Worm (Caenorhabditis elegans) whole organism, L1 larva: ENCODE results near the gene K05F1.6.

Experiments
- C16A3.4 ChIP-seq: fragments of 150-350 bp; optimal IDR thresholded peaks from 2 replicates; lab custom pipeline; 2014; ENCODE audit warnings: missing biosample characterization, missing genetic modification characterization
- C34B4.2 ChIP-seq: sonication (generic microtip); optimal IDR thresholded peaks from 2 replicates; lab custom pipeline; 2017; ENCODE audit warnings: mild to moderate bottlenecking, missing genetic modification characterization, missing compliant biosample characterization
- Y116A8C.19 ChIP-seq: sonication (generic microtip); optimal IDR thresholded peaks from 2 replicates; lab custom pipeline; 2016; ENCODE audit warnings: missing compliant biosample characterization, missing genetic modification characterization, borderline replicate concordance
- alr-1 ChIP-seq: fragments of 200-800 bp; sonication (Bioruptor generic); optimal IDR thresholded peaks from 2 replicates; lab custom pipeline; 2018; ENCODE audit warnings: borderline replicate concordance, mild to moderate bottlenecking, missing genetic modification characterization, missing compliant biosample characterization
- aly-2 ChIP-seq: fragments of 150-350 bp; optimal IDR thresholded peaks from 2 replicates; lab custom pipeline; 2014; ENCODE audit warnings: missing biosample characterization, missing genetic modification characterization
- ama-1 ChIP-seq: fragments of 150-350 bp; optimal IDR thresholded peaks from 2 replicates; lab custom pipeline; 2014
- ceh-63 ChIP-seq: fragments of 200-800 bp; sonication (Bioruptor generic); optimal IDR thresholded peaks from 2 replicates; lab custom pipeline; 2018; ENCODE audit warnings: mild to moderate bottlenecking, missing genetic modification characterization, missing compliant biosample characterization
- ceh-82 ChIP-seq, 3 experiments: fragments of 150-350 bp in 1 of 3; sonication (generic microtip) in 2 of 3; optimal IDR thresholded peaks; 2 replicates each; lab custom pipeline; 2014 to 2017; ENCODE audit warnings: missing biosample characterization in 3 of 3, missing genetic modification characterization in 3 of 3
- ceh-88 ChIP-seq: fragments of 200-800 bp; sonication (Bioruptor generic); IDR thresholded peaks from 2 replicates; pipeline ENCODE4 v1.3.6; 2022; ENCODE audit warnings: missing genetic modification characterization, missing compliant biosample characterization
- ces-1 ChIP-seq: fragments of 150-350 bp; optimal IDR thresholded peaks from 2 replicates; lab custom pipeline; 2014; ENCODE audit warnings: missing biosample characterization, missing genetic modification reagents, missing genetic modification characterization
- dsc-1 ChIP-seq: sonication (generic microtip); optimal IDR thresholded peaks from 2 replicates; lab custom pipeline; 2016; ENCODE audit warnings: mild to moderate bottlenecking, missing genetic modification characterization, missing compliant biosample characterization
- egl-13 ChIP-seq: sonication (generic microtip); optimal IDR thresholded peaks from 2 replicates; lab custom pipeline; 2016; ENCODE audit warnings: missing genotype, missing genetic modification reagents, missing genetic modification characterization, missing compliant biosample characterization
- egl-27 ChIP-seq, 2 experiments: fragments of 150-350 bp in 1 of 2; sonication (generic microtip); optimal IDR thresholded peaks; 3 replicates each; lab custom pipeline; 2017 to 2018; ENCODE audit warnings: missing biosample characterization in 2 of 2, missing genetic modification characterization in 2 of 2, missing genetic modification reagents in 2 of 2
- elt-2 ChIP-seq: sonication (generic microtip); optimal IDR thresholded peaks from 2 replicates; lab custom pipeline; 2016; ENCODE audit warnings: missing genetic modification characterization, mild to moderate bottlenecking, inconsistent platforms, missing compliant biosample characterization, missing genetic modification reagents
- elt-3 ChIP-seq, 6 experiments: fragments of 150-350 bp in 1 of 6; sonication (generic microtip); optimal IDR thresholded peaks; 2 replicates each; lab custom pipeline; 2017 to 2018; ENCODE audit warnings: missing biosample characterization in 6 of 6, missing genetic modification characterization in 6 of 6, inconsistent platforms in 1 of 6
- ets-5 ChIP-seq: fragments of 200-800 bp; sonication (Bioruptor generic); IDR thresholded peaks from 2 replicates; pipeline ENCODE4 v1.3.6; 2022; ENCODE audit warnings: missing genetic modification characterization, missing compliant biosample characterization
- fkh-4 ChIP-seq: sonication (generic microtip); optimal IDR thresholded peaks from 2 replicates; lab custom pipeline; 2016; ENCODE audit warnings: missing compliant biosample characterization, missing genetic modification characterization, borderline replicate concordance
- fkh-8 ChIP-seq: sonication (generic microtip); optimal IDR thresholded peaks from 2 replicates; lab custom pipeline; 2016; ENCODE audit warnings: mild to moderate bottlenecking, missing genetic modification characterization, missing compliant biosample characterization
- grh-1 ChIP-seq: fragments of 200-800 bp; sonication (Bioruptor generic); IDR thresholded peaks from 2 replicates; pipeline ENCODE4 v1.3.6; 2022; ENCODE audit warnings: missing genetic modification reagents, missing genetic modification characterization, missing compliant biosample characterization
- hlh-4 ChIP-seq: sonication (generic microtip); optimal IDR thresholded peaks from 2 replicates; lab custom pipeline; 2016; ENCODE audit warnings: mild to moderate bottlenecking, missing genetic modification characterization, missing compliant biosample characterization
- hpl-2 ChIP-seq: fragments of 150-350 bp; optimal IDR thresholded peaks from 2 replicates; lab custom pipeline; 2014; ENCODE audit warnings: missing biosample characterization, missing genetic modification reagents, missing genetic modification characterization
- irx-1 ChIP-seq: sonication (generic microtip); optimal IDR thresholded peaks from 2 replicates; lab custom pipeline; 2016; ENCODE audit warnings: missing genetic modification characterization, missing compliant biosample characterization
- lin-13 ChIP-seq: fragments of 150-350 bp; optimal IDR thresholded peaks from 2 replicates; lab custom pipeline; 2014; ENCODE audit warnings: missing biosample characterization, missing genetic modification reagents, missing genetic modification characterization
- lin-14 ChIP-seq: fragments of 200-800 bp; sonication (Bioruptor generic); optimal IDR thresholded peaks from 2 replicates; lab custom pipeline; 2018; ENCODE audit warnings: mild to moderate bottlenecking, missing genetic modification characterization, moderate library complexity, missing compliant biosample characterization
- lin-15B ChIP-seq: fragments of 150-350 bp; sonication (generic microtip); optimal IDR thresholded peaks from 3 replicates; lab custom pipeline; 2014; ENCODE audit warnings: missing biosample characterization, missing genetic modification characterization
- lin-39 ChIP-seq: fragments of 150-350 bp; optimal IDR thresholded peaks from 2 replicates; lab custom pipeline; 2014; ENCODE audit warnings: missing biosample characterization, missing genetic modification reagents, missing genetic modification characterization
- lir-3 ChIP-seq: sonication (generic microtip); optimal IDR thresholded peaks from 2 replicates; lab custom pipeline; 2016; ENCODE audit warnings: mild to moderate bottlenecking, missing genetic modification characterization, moderate library complexity, missing compliant biosample characterization; ENCODE audit not compliant: poor library complexity
- lsy-2 ChIP-seq, 2 experiments: fragments of 150-350 bp; optimal IDR thresholded peaks; 2 replicates each; lab custom pipeline; 2014; ENCODE audit warnings: missing biosample characterization in 2 of 2, missing genetic modification characterization in 2 of 2
- mab-9 ChIP-seq: fragments of 200-800 bp; sonication (Bioruptor generic); IDR thresholded peaks from 2 replicates; pipeline ENCODE4 v1.3.6; 2022; ENCODE audit warnings: missing genetic modification reagents, missing genetic modification characterization, missing compliant biosample characterization
- mdl-1 ChIP-seq, 2 experiments: fragments of 150-350 bp; optimal IDR thresholded peaks; 2 replicates each; lab custom pipeline; 2014 to 2017; ENCODE audit warnings: missing biosample characterization in 2 of 2, missing genetic modification characterization in 2 of 2, inconsistent platforms in 1 of 2
- mep-1 ChIP-seq: fragments of 150-350 bp; optimal IDR thresholded peaks from 2 replicates; lab custom pipeline; 2014; ENCODE audit warnings: missing biosample characterization, missing genetic modification characterization
- nhr-19 ChIP-seq: fragments of 200-800 bp; sonication (Bioruptor generic); conservative IDR thresholded peaks from 2 replicates; pipeline ENCODE4 v1.3.6; 2022; ENCODE audit warnings: missing genetic modification characterization, missing compliant biosample characterization
- nhr-20 ChIP-seq: sonication (generic microtip); optimal IDR thresholded peaks from 2 replicates; lab custom pipeline; 2016; ENCODE audit warnings: mild to moderate bottlenecking, missing genetic modification characterization, missing compliant biosample characterization
- nhr-28 ChIP-seq: fragments of 150-350 bp; optimal IDR thresholded peaks from 2 replicates; lab custom pipeline; 2014; ENCODE audit warnings: missing biosample characterization, missing genetic modification characterization
- nhr-71 ChIP-seq: sonication (generic microtip); optimal IDR thresholded peaks from 2 replicates; lab custom pipeline; 2016; ENCODE audit warnings: mild to moderate bottlenecking, missing genetic modification characterization, moderate library complexity, missing compliant biosample characterization
- nhr-76 ChIP-seq: sonication (generic microtip); optimal IDR thresholded peaks from 2 replicates; lab custom pipeline; 2017; ENCODE audit warnings: missing biosample characterization, missing genetic modification characterization
- pax-3 ChIP-seq: fragments of 200-800 bp; sonication (Bioruptor generic); optimal IDR thresholded peaks from 2 replicates; lab custom pipeline; 2018; ENCODE audit warnings: mild to moderate bottlenecking, missing genetic modification characterization, moderate library complexity, missing compliant biosample characterization
- pqm-1 ChIP-seq: sonication (generic microtip); optimal IDR thresholded peaks from 3 replicates; lab custom pipeline; 2017; ENCODE audit warnings: missing biosample characterization, missing genetic modification characterization
- rnt-1 ChIP-seq: sonication (generic microtip); optimal IDR thresholded peaks from 2 replicates; lab custom pipeline; 2016; ENCODE audit warnings: mild to moderate bottlenecking, missing genetic modification characterization, moderate library complexity, missing compliant biosample characterization
- skn-1 ChIP-seq: fragments of 150-350 bp; optimal IDR thresholded peaks from 2 replicates; lab custom pipeline; 2014; ENCODE audit warnings: missing biosample characterization, missing genetic modification characterization
- snu-23 ChIP-seq: sonication (generic microtip); optimal IDR thresholded peaks from 2 replicates; lab custom pipeline; 2016; ENCODE audit warnings: missing genetic modification characterization, missing compliant biosample characterization
- sptf-1 ChIP-seq: fragments of 150-350 bp; optimal IDR thresholded peaks from 2 replicates; lab custom pipeline; 2014; ENCODE audit warnings: missing biosample characterization, missing genetic modification characterization
- swsn-7 ChIP-seq: sonication (generic microtip); optimal IDR thresholded peaks from 2 replicates; lab custom pipeline; 2016; ENCODE audit warnings: missing genetic modification characterization, missing compliant biosample characterization
- tbx-2 ChIP-seq: sonication (generic microtip); optimal IDR thresholded peaks from 2 replicates; lab custom pipeline; 2016; ENCODE audit warnings: missing genetic modification characterization, missing compliant biosample characterization
- tlp-1 ChIP-seq: fragments of 150-350 bp; optimal IDR thresholded peaks from 2 replicates; lab custom pipeline; 2014; ENCODE audit warnings: missing biosample characterization, missing genetic modification characterization
- unc-130 ChIP-seq: fragments of 150-350 bp; optimal IDR thresholded peaks from 2 replicates; lab custom pipeline; 2017; ENCODE audit warnings: missing biosample characterization, missing genetic modification characterization, inconsistent platforms
- unc-30 ChIP-seq: sonication (generic microtip); optimal IDR thresholded peaks from 2 replicates; lab custom pipeline; 2017; ENCODE audit warnings: missing biosample characterization, missing genetic modification characterization
- unc-62 ChIP-seq: fragments of 150-350 bp; optimal IDR thresholded peaks from 2 replicates; lab custom pipeline; 2014; ENCODE audit warnings: missing biosample characterization, missing genetic modification reagents, missing genetic modification characterization
- unc-98 ChIP-seq: fragments of 200-800 bp; sonication (Bioruptor generic); IDR thresholded peaks from 2 replicates; pipeline ENCODE4 v1.3.6; 2022; ENCODE audit warnings: missing genetic modification characterization, missing compliant biosample characterization
- vab-15 ChIP-seq: sonication (generic microtip); optimal IDR thresholded peaks from 2 replicates; lab custom pipeline; 2017; ENCODE audit warnings: missing genotype, mild to moderate bottlenecking, missing genetic modification characterization, missing compliant biosample characterization
- xbp-1 ChIP-seq: sonication (generic microtip); optimal IDR thresholded peaks from 2 replicates; lab custom pipeline; 2016; ENCODE audit warnings: missing genetic modification characterization, missing compliant biosample characterization
- zag-1 ChIP-seq: fragments of 150-350 bp; optimal IDR thresholded peaks from 2 replicates; lab custom pipeline; 2014; ENCODE audit warnings: missing biosample characterization, missing genetic modification characterization
- ztf-4 ChIP-seq: fragments of 150-350 bp; optimal IDR thresholded peaks from 2 replicates; lab custom pipeline; 2014; ENCODE audit warnings: missing biosample characterization, missing genetic modification characterization

The K05F1.6 gene

DNA sequence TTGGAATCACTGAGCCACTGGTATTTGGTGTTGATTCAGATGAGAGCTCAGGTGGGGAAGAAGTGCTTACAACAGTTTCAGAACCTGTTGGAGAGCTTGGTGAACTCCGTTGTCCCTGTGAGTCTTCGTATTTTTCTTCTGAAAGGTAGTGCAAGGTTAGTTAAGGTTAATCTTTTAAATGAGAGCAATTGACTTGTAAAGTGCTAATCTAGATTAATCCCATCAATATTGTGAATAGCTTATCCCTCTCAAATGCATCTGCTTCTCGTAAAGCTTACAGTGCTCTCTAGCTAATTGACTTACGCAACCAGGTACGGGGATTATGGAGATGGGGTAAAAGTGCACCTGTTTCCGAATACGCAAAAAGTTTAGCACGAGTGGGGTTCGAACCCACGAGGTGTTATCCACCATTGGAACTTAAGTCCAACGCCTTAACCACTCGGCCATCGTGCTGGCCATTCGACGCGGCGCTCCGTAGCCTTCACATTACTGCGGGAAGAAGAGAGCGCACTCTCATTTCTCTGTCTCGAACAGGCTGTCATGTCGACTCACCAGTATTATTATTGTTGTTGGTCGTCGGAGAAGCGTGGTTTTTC lies 9.7 kb upstream of the K05F1.6 start:
- TF ChIP-seq sptf-1 (no peak), lsy-2 (tag; optimal IDR thresholded peaks at IDR 0.05; lab: Kevin White, UChicago) (peak; percentile 19 to 53), lin-13 (peak; percentile 28), tbx-2 (no peak), C16A3.4 (tag; lab: Kevin White, UChicago) (peak; percentile 56), mdl-1 (tag; optimal IDR thresholded peaks at IDR 0.05; lab: Kevin White, UChicago) (peak in 1 of 2 experiments; percentile 50), Y116A8C.19 (tag; lab: Kevin White, UChicago) (no peak), vab-15 (tag; lab: Kevin White, UChicago) (no peak), hpl-2 (GFP tag; lab: Kevin White, UChicago) (no peak), unc-62 (GFP tag; lab: Kevin White, UChicago) (no peak), lin-39 (tag; lab: Kevin White, UChicago) (no peak), fkh-4 (tag; lab: Kevin White, UChicago) (no peak), xbp-1 (peak; percentile 17), pqm-1 (no peak), hlh-4 (tag; lab: Kevin White, UChicago) (no peak), ceh-88 (GFP tag; lab: Robert Waterston, UW) (no peak), fkh-8 (tag; lab: Kevin White, UChicago) (peak; percentile 16), elt-2 (peak; percentile 25), dsc-1 (tag; lab: Kevin White, UChicago) (peak; percentile 10), nhr-71 (tag; lab: Kevin White, UChicago) (peak; percentile 63), lin-15B (no peak), skn-1 (tag; lab: Kevin White, UChicago) (peak; percentile 20), swsn-7 (tag; lab: Kevin White, UChicago) (peak; percentile 51), unc-30 (tag; lab: Kevin White, UChicago) (no peak), grh-1 (GFP tag; lab: Robert Waterston, UW) (no peak), unc-98 (GFP tag; lab: Robert Waterston, UW) (no peak), nhr-20 (tag; lab: Kevin White, UChicago) (peak; percentile 63), unc-130 (tag; lab: Kevin White, UChicago) (peak; percentile 38), ama-1 (lab: Kevin White, UChicago) (no peak), lir-3 (no peak), aly-2 (tag; lab: Kevin White, UChicago) (no peak), elt-3 (tag; optimal IDR thresholded peaks at IDR 0.05; lab: Kevin White, UChicago) (peak in 1 of 6 experiments; percentile 13), egl-27 (tag; optimal IDR thresholded peaks at IDR 0.05; lab: Kevin White, UChicago) (no peak), nhr-28 (tag; lab: Kevin White, UChicago) (no peak), lin-14 (peak; percentile 42), nhr-76 (tag; lab: Kevin White, UChicago) (no peak), ces-1 (GFP tag; lab: Kevin White, UChicago) (no peak), ets-5 (GFP tag; lab: Robert Waterston, UW) (no peak), C34B4.2 (tag; lab: Kevin White, UChicago) (no peak), tlp-1 (tag; lab: Kevin White, UChicago) (no peak), ztf-4 (tag; lab: Kevin White, UChicago) (no peak), nhr-19 (GFP tag; lab: Robert Waterston, UW) (peak; percentile 59), rnt-1 (tag; lab: Kevin White, UChicago) (peak; percentile 67), alr-1 (tag; lab: Kevin White, UChicago) (no peak), ceh-63 (no peak), mep-1 (peak; percentile 9), ceh-82 (tag; optimal IDR thresholded peaks at IDR 0.05; lab: Kevin White, UChicago) (peak in 2 of 3 experiments; percentile 25 to 55), mab-9 (no peak), zag-1 (tag; lab: Kevin White, UChicago) (no peak), egl-13 (tag; lab: Kevin White, UChicago) (no peak), snu-23 (GFP tag; lab: Kevin White, UChicago) (peak; percentile 73), irx-1 (tag; lab: Kevin White, UChicago) (no peak), pax-3 (tag; lab: Kevin White, UChicago) (no peak)
